Fruit fly (Drosophila melanogaster) whole organism, embryonic: ENCODE results near the gene Rpn11.
A peak's percentile ranks its signal among the peaks of the same experiment; 100 is the strongest.

Experiments
- Adf1 ChIP-seq: fragments of 200-800 bp; sonication (Bioruptor generic); IDR thresholded peaks from 2 replicates; pipeline ENCODE4 v1.3.6; 2022; ENCODE audit warnings: missing biosample characterization, missing genetic modification characterization
- CG10267 ChIP-seq: fragments of 200-800 bp; sonication (Bioruptor generic); optimal IDR thresholded peaks from 2 replicates; lab custom pipeline; 2018; ENCODE audit warnings: missing biosample characterization, mild to moderate bottlenecking, missing genetic modification characterization, moderate library complexity
- CG10431 ChIP-seq: fragments of 200-800 bp; sonication (Bioruptor generic); optimal IDR thresholded peaks from 3 replicates; lab custom pipeline; 2018; ENCODE audit warnings: missing biosample characterization, mild to moderate bottlenecking, missing genetic modification characterization
- CG1233 ChIP-seq: fragments of 200-800 bp; sonication (Bioruptor generic); optimal IDR thresholded peaks from 4 replicates; lab custom pipeline; 2018; ENCODE audit warnings: missing biosample characterization, mild to moderate bottlenecking, missing genetic modification characterization
- CG12744 ChIP-seq: fragments of 200-800 bp; sonication (Bioruptor generic); optimal IDR thresholded peaks from 2 replicates; lab custom pipeline; 2016; ENCODE audit warnings: missing biosample characterization, missing genetic modification characterization
- CG13296 ChIP-seq: fragments of 200-800 bp; sonication (Bioruptor generic); optimal IDR thresholded peaks from 3 replicates; lab custom pipeline; 2018; ENCODE audit warnings: missing biosample characterization, mild to moderate bottlenecking, missing genetic modification characterization
- CG13894 ChIP-seq: fragments of 200-800 bp; sonication (Bioruptor generic); optimal IDR thresholded peaks from 3 replicates; lab custom pipeline; 2018; ENCODE audit warnings: missing biosample characterization, mild to moderate bottlenecking, missing genetic modification characterization, moderate library complexity
- CG14050 ChIP-seq: fragments of 200-800 bp; sonication (Bioruptor generic); IDR thresholded peaks from 3 replicates; pipeline ENCODE4 v1.3.6; 2022; ENCODE audit warnings: missing biosample characterization, missing genetic modification characterization
- CG14860 ChIP-seq: fragments of 200-800 bp; sonication (Bioruptor generic); IDR thresholded peaks from 3 replicates; pipeline ENCODE4 v1.3.6; 2022; ENCODE audit warnings: missing biosample characterization, missing genetic modification characterization; ENCODE audit not compliant: partially characterized antibody
- CG1647 ChIP-seq: fragments of 200-800 bp; sonication (Bioruptor generic); optimal IDR thresholded peaks from 3 replicates; lab custom pipeline; 2016; ENCODE audit warnings: missing biosample characterization, missing genetic modification characterization
- CG17385 ChIP-seq: fragments of 200-800 bp; sonication (Bioruptor generic); optimal IDR thresholded peaks from 3 replicates; lab custom pipeline; 2018; ENCODE audit warnings: missing biosample characterization, mild to moderate bottlenecking, missing genetic modification characterization
- CG17829 ChIP-seq: fragments of 200-800 bp; optimal IDR thresholded peaks from 2 replicates; lab custom pipeline; 2019; ENCODE audit warnings: missing biosample characterization, mild to moderate bottlenecking, missing genetic modification characterization, moderate library complexity
- CG2120 ChIP-seq: fragments of 200-800 bp; sonication (Bioruptor generic); optimal IDR thresholded peaks from 3 replicates; lab custom pipeline; 2016; ENCODE audit warnings: missing biosample characterization, missing genetic modification characterization
- CG31441 ChIP-seq: fragments of 200-800 bp; sonication (Bioruptor generic); IDR thresholded peaks from 2 replicates; pipeline ENCODE4 v1.3.6; 2022; ENCODE audit warnings: missing biosample characterization, missing genetic modification characterization
- CG3407 ChIP-seq: fragments of 200-800 bp; sonication (Bioruptor generic); optimal IDR thresholded peaks from 2 replicates; lab custom pipeline; 2018; ENCODE audit warnings: missing biosample characterization, mild to moderate bottlenecking, missing genetic modification characterization
- CG4854 ChIP-seq: fragments of 200-800 bp; sonication (Bioruptor generic); optimal IDR thresholded peaks from 2 replicates; lab custom pipeline; 2016; ENCODE audit warnings: missing biosample characterization, missing genetic modification characterization, inconsistent platforms
- CG6272 ChIP-seq: fragments of 200-800 bp; sonication (Bioruptor generic); IDR thresholded peaks from 2 replicates; pipeline ENCODE4 v1.3.6; 2022; ENCODE audit warnings: missing biosample characterization, missing genetic modification characterization
- CG6791 ChIP-seq: fragments of 200-800 bp; sonication (Bioruptor generic); IDR thresholded peaks from 3 replicates; pipeline ENCODE4 v1.3.6; 2022; ENCODE audit warnings: missing biosample characterization, missing genetic modification characterization; ENCODE audit not compliant: partially characterized antibody
- CG7271 ChIP-seq: fragments of 200-800 bp; sonication (Bioruptor generic); optimal IDR thresholded peaks from 2 replicates; lab custom pipeline; 2018; ENCODE audit warnings: missing biosample characterization, mild to moderate bottlenecking, missing genetic modification characterization, moderate library complexity
- CG9609 ChIP-seq: fragments of 200-800 bp; sonication (Bioruptor generic); optimal IDR thresholded peaks from 3 replicates; lab custom pipeline; 2016; ENCODE audit warnings: missing biosample characterization, missing genetic modification characterization
- Dad ChIP-seq: fragments of 200-800 bp; sonication (Bioruptor generic); optimal IDR thresholded peaks from 3 replicates; lab custom pipeline; 2016; ENCODE audit warnings: missing biosample characterization, missing genetic modification characterization
- Dek ChIP-seq: fragments of 200-800 bp; sonication (Bioruptor generic); optimal IDR thresholded peaks from 3 replicates; lab custom pipeline; 2019; ENCODE audit warnings: missing biosample characterization, mild to moderate bottlenecking, missing genetic modification characterization, moderate library complexity
- Dref ChIP-seq: fragments of 200-800 bp; sonication (Bioruptor generic); IDR thresholded peaks from 2 replicates; pipeline ENCODE4 v1.3.6; 2022; ENCODE audit warnings: missing biosample characterization, missing genetic modification characterization
- Fer3 ChIP-seq: fragments of 200-800 bp; sonication (Bioruptor generic); optimal IDR thresholded peaks from 2 replicates; lab custom pipeline; 2018; ENCODE audit warnings: missing biosample characterization, mild to moderate bottlenecking, missing genetic modification characterization, moderate library complexity
- HLHmδ ChIP-seq: fragments of 200-800 bp; sonication (Bioruptor generic); optimal IDR thresholded peaks from 2 replicates; lab custom pipeline; 2018; ENCODE audit warnings: missing biosample characterization, mild to moderate bottlenecking, missing genetic modification characterization, moderate library complexity
- Hr78 ChIP-seq, 2 experiments: fragments of 200-800 bp in 1 of 2; fragments of >200 bp in 1 of 2; sonication (Bioruptor generic) in 1 of 2; optimal IDR thresholded peaks; 2 replicates each; lab custom pipeline; 2017 to 2019; ENCODE audit warnings: missing biosample characterization in 2 of 2, missing genetic modification characterization in 2 of 2, mild to moderate bottlenecking in 1 of 2, moderate library complexity in 1 of 2
- Kr ChIP-seq: fragments of 200-800 bp; sonication (Bioruptor generic); optimal IDR thresholded peaks from 2 replicates; lab custom pipeline; 2017; ENCODE audit warnings: missing biosample characterization, mild to moderate bottlenecking, missing genetic modification characterization
- Meics ChIP-seq: fragments of 200-800 bp; sonication (Bioruptor generic); optimal IDR thresholded peaks from 2 replicates; lab custom pipeline; 2017; ENCODE audit warnings: missing biosample characterization, mild to moderate bottlenecking, missing genetic modification characterization
- Nf-YA ChIP-seq: fragments of 200-800 bp; sonication (Bioruptor generic); IDR thresholded peaks from 2 replicates; pipeline ENCODE4 v1.3.6; 2022; ENCODE audit warnings: missing biosample characterization, missing genetic modification characterization
- aop ChIP-seq: fragments of 200-800 bp; sonication (Bioruptor generic); IDR thresholded peaks from 2 replicates; pipeline ENCODE4 v1.3.6; 2022; ENCODE audit warnings: missing biosample characterization, missing genetic modification characterization
- cato ChIP-seq: fragments of 200-800 bp; sonication (Bioruptor generic); optimal IDR thresholded peaks from 2 replicates; lab custom pipeline; 2016; ENCODE audit warnings: missing biosample characterization, missing genetic modification characterization, borderline replicate concordance
- crc ChIP-seq: fragments of 200-800 bp; sonication (Bioruptor generic); optimal IDR thresholded peaks from 2 replicates; lab custom pipeline; 2016; ENCODE audit warnings: missing biosample characterization, missing genetic modification characterization
- cwo ChIP-seq: fragments of 200-800 bp; sonication (Bioruptor generic); optimal IDR thresholded peaks from 3 replicates; lab custom pipeline; 2017; ENCODE audit warnings: missing biosample characterization, missing genetic modification characterization, mild to moderate bottlenecking, moderate library complexity, missing genetic modification reagents
- danr ChIP-seq: fragments of 200-800 bp; sonication (Bioruptor generic); IDR thresholded peaks from 2 replicates; pipeline ENCODE4 v1.3.6; 2022; ENCODE audit warnings: missing biosample characterization, missing genetic modification characterization
- dpn ChIP-seq, 2 experiments: fragments of 200-800 bp; sonication (Bioruptor generic); optimal IDR thresholded peaks; 3 replicates each; lab custom pipeline; 2016; ENCODE audit warnings: missing biosample characterization in 2 of 2, missing genetic modification characterization in 2 of 2
- fd3F ChIP-seq: fragments of 200-800 bp; sonication (Bioruptor generic); optimal IDR thresholded peaks from 2 replicates; lab custom pipeline; 2018; ENCODE audit warnings: missing biosample characterization, mild to moderate bottlenecking, missing genetic modification characterization, moderate library complexity
- gsb-n ChIP-seq: fragments of 200-800 bp; sonication (Bioruptor generic); optimal IDR thresholded peaks from 3 replicates; lab custom pipeline; 2018; ENCODE audit warnings: missing biosample characterization, mild to moderate bottlenecking, missing genetic modification characterization
- nerfin-2 ChIP-seq: fragments of 200-800 bp; sonication (Bioruptor generic); IDR thresholded peaks from 2 replicates; pipeline ENCODE4 v1.3.6; 2022; ENCODE audit warnings: missing biosample characterization, missing genetic modification characterization; ENCODE audit not compliant: partially characterized antibody
- nom ChIP-seq: fragments of 200-800 bp; sonication (Bioruptor generic); optimal IDR thresholded peaks from 2 replicates; lab custom pipeline; 2017; ENCODE audit warnings: missing biosample characterization, missing genetic modification characterization, mild to moderate bottlenecking, moderate library complexity, missing genetic modification reagents
- sc ChIP-seq, 3 experiments: fragments of >200 bp in 2 of 3; fragments of 200-800 bp in 1 of 3; sonication (Bioruptor generic) in 1 of 3; optimal IDR thresholded peaks; 2 replicates in 2 of 3; 3 replicates in 1 of 3; lab custom pipeline; 2017; ENCODE audit warnings: mild to moderate bottlenecking in 1 of 3, missing biosample characterization in 1 of 3, missing genetic modification characterization in 1 of 3, missing genetic modification reagents in 1 of 3
- sd ChIP-seq: fragments of 200-800 bp; sonication (Bioruptor generic); optimal IDR thresholded peaks from 3 replicates; lab custom pipeline; 2018; ENCODE audit warnings: missing biosample characterization, mild to moderate bottlenecking, missing genetic modification characterization, moderate library complexity
- so ChIP-seq: fragments of 200-800 bp; sonication (Bioruptor generic); IDR thresholded peaks from 3 replicates; pipeline ENCODE4 v1.3.6; 2022; ENCODE audit warnings: missing biosample characterization, missing genetic modification characterization
- sqz ChIP-seq: fragments of 200-800 bp; sonication (Bioruptor generic); optimal IDR thresholded peaks from 3 replicates; lab custom pipeline; 2018; ENCODE audit warnings: missing biosample characterization, mild to moderate bottlenecking, missing genetic modification characterization
- sr ChIP-seq: fragments of 200-800 bp; sonication (Bioruptor generic); IDR thresholded peaks from 3 replicates; pipeline ENCODE4 v1.3.6; 2022; ENCODE audit warnings: missing biosample characterization, missing genetic modification characterization
- tll ChIP-seq, 2 experiments: fragments of 200-800 bp in 1 of 2; fragments of >200 bp in 1 of 2; sonication (Bioruptor generic) in 1 of 2; optimal IDR thresholded peaks; 2 replicates each; lab custom pipeline; 2017 to 2019; ENCODE audit warnings: missing biosample characterization in 2 of 2, missing genetic modification characterization in 2 of 2, mild to moderate bottlenecking in 1 of 2, moderate library complexity in 1 of 2
- twi ChIP-seq: fragments of 200-800 bp; optimal IDR thresholded peaks from 2 replicates; lab custom pipeline; 2019; ENCODE audit warnings: missing biosample characterization, mild to moderate bottlenecking, missing genetic modification characterization, moderate library complexity
- wek ChIP-seq: fragments of 200-800 bp; sonication (Bioruptor generic); optimal IDR thresholded peaks from 3 replicates; lab custom pipeline; 2018; ENCODE audit warnings: missing biosample characterization, mild to moderate bottlenecking, missing genetic modification characterization, moderate library complexity
- zen ChIP-seq: fragments of 200-800 bp; sonication (Bioruptor generic); optimal IDR thresholded peaks from 3 replicates; lab custom pipeline; 2018; ENCODE audit warnings: missing biosample characterization, mild to moderate bottlenecking, missing genetic modification characterization, moderate library complexity

Gene Rpn11

dm6 chr2L:5059645-5060254 is at the start of gene Rpn11 (continued):
- no peak for TF ChIP-seq CG1647
- no peak for TF ChIP-seq CG10431 (GFP tag; lab: Kevin White, UChicago)
- TF ChIP-seq nerfin-2 (GFP tag; lab: Robert Waterston, UW) = no peak
- TF ChIP-seq CG7271 = no peak
- peak; percentile 51 to 75 for TF ChIP-seq dpn (GFP tag; optimal IDR thresholded peaks at IDR 0.05; lab: Kevin White, UChicago)
- TF ChIP-seq nom (GFP tag; lab: Kevin White, UChicago) = peak; percentile 28
- TF ChIP-seq CG14050 = no peak
- TF ChIP-seq Nf-YA (GFP tag; lab: Robert Waterston, UW) = no peak
- peak; percentile 90 for TF ChIP-seq CG10267 (tag; lab: Kevin White, UChicago)
- TF ChIP-seq Adf1 (GFP tag; lab: Robert Waterston, UW) = no peak
- no peak for TF ChIP-seq tll (GFP tag; optimal IDR thresholded peaks at IDR 0.05; lab: Kevin White, UChicago)
- peak; percentile 41 for TF ChIP-seq sd (tag; lab: Kevin White, UChicago)
- TF ChIP-seq CG1233 (GFP tag; lab: Kevin White, UChicago) = peak; percentile 30
- peak; percentile 73 for TF ChIP-seq CG31441 (GFP tag; lab: Robert Waterston, UW)
- no peak for TF ChIP-seq so (GFP tag; lab: Robert Waterston, UW)
- TF ChIP-seq CG6791 (GFP tag; lab: Robert Waterston, UW) = no peak
- no peak for TF ChIP-seq wek (GFP tag; lab: Kevin White, UChicago)
- TF ChIP-seq CG17385 (GFP tag; lab: Kevin White, UChicago) = peak; percentile 58
- TF ChIP-seq zen (tag; lab: Kevin White, UChicago) = peak; percentile 30
- peak; percentile 72 for TF ChIP-seq CG17829 (tag; lab: Kevin White, UChicago)
- peak; percentile 46 for TF ChIP-seq cato (GFP tag; lab: Kevin White, UChicago)
- peak; percentile 45 for TF ChIP-seq fd3F (GFP tag; lab: Kevin White, UChicago)
- peak; percentile 60 for TF ChIP-seq CG13894 (tag; lab: Kevin White, UChicago)
- TF ChIP-seq Meics = peak; percentile 64
- TF ChIP-seq Hr78 (GFP tag; optimal IDR thresholded peaks at IDR 0.05; lab: Kevin White, UChicago) = no peak
- TF ChIP-seq CG13296 = peak; percentile 68
- peak; percentile 66 for TF ChIP-seq Fer3 (tag; lab: Kevin White, UChicago)
- TF ChIP-seq sqz (GFP tag; lab: Kevin White, UChicago) = no peak
- TF ChIP-seq Kr (GFP tag; lab: Kevin White, UChicago) = no peak
- peak; percentile 27 for TF ChIP-seq cwo (GFP tag; lab: Kevin White, UChicago)
- TF ChIP-seq crc (GFP tag; lab: Kevin White, UChicago) = no peak
- peak; percentile 19 for TF ChIP-seq CG4854
- TF ChIP-seq sc (optimal IDR thresholded peaks at IDR 0.05; lab: Kevin White, UChicago) = no peak
- TF ChIP-seq sc (GFP tag; optimal IDR thresholded peaks at IDR 0.05; lab: Kevin White, UChicago) = peak; percentile 24
- peak; percentile 47 for TF ChIP-seq gsb-n (tag; lab: Kevin White, UChicago)
- peak; percentile 11 for TF ChIP-seq CG3407 (GFP tag; lab: Kevin White, UChicago)
- peak; percentile 59 for TF ChIP-seq Dek (tag; lab: Kevin White, UChicago)
- TF ChIP-seq CG6272 (GFP tag; lab: Robert Waterston, UW) = 0 out of 2 replicates have a peak, but pooled peaks have one; percentile 12
- no peak for TF ChIP-seq aop (GFP tag; lab: Robert Waterston, UW)
- 0 out of 3 replicates have a peak, but pooled peaks have one; percentile 32 for TF ChIP-seq CG14860 (GFP tag; lab: Robert Waterston, UW)
- TF ChIP-seq twi (tag; lab: Kevin White, UChicago) = peak; percentile 43
- TF ChIP-seq CG2120 (GFP tag; lab: Kevin White, UChicago) = peak; percentile 68
- TF ChIP-seq Dad (GFP tag; lab: Kevin White, UChicago) = no peak
- peak; percentile 77 for TF ChIP-seq Dref (GFP tag; lab: Robert Waterston, UW)
- TF ChIP-seq danr (GFP tag; lab: Robert Waterston, UW) = no peak
- no peak for TF ChIP-seq CG9609 (GFP tag; lab: Kevin White, UChicago)
- no peak for TF ChIP-seq HLHmδ
- peak; percentile 35 for TF ChIP-seq CG12744 (GFP tag; lab: Kevin White, UChicago)
- TF ChIP-seq sr (GFP tag; lab: Robert Waterston, UW) = no peak
